Fruit fly (Drosophila melanogaster): ENCODE data around the gene dsd.

dm6 chr3R:27553379-27553778, 53.8 kb downstream of the dsd start:
- TF ChIP-seq Hnf4 (GFP tag; optimal IDR thresholded peaks at IDR 0.05) (no peak), usp (GFP tag; optimal IDR thresholded peaks at IDR 0.05) (no peak), psq (GFP tag; optimal IDR thresholded peaks at IDR 0.05) (no peak), Dfd (GFP tag; optimal IDR thresholded peaks at IDR 0.05) (no peak), Myc (optimal IDR thresholded peaks at IDR 0.05) (no peak), sv (GFP tag; optimal IDR thresholded peaks at IDR 0.05) (no peak), Vsx2 (GFP tag; optimal IDR thresholded peaks at IDR 0.05; ENCODE audit: partially characterized antibody) (no peak), N (GFP tag; optimal IDR thresholded peaks at IDR 0.05) (no peak), dsf (GFP tag; optimal IDR thresholded peaks at IDR 0.05; ENCODE audit: borderline replicate concordance) (no peak)
